Fruit fly (Drosophila melanogaster): ENCODE data around the gene Acf.
A peak's percentile ranks its signal among the peaks of the same experiment; 100 is the strongest.

Gene Acf

DNA sequence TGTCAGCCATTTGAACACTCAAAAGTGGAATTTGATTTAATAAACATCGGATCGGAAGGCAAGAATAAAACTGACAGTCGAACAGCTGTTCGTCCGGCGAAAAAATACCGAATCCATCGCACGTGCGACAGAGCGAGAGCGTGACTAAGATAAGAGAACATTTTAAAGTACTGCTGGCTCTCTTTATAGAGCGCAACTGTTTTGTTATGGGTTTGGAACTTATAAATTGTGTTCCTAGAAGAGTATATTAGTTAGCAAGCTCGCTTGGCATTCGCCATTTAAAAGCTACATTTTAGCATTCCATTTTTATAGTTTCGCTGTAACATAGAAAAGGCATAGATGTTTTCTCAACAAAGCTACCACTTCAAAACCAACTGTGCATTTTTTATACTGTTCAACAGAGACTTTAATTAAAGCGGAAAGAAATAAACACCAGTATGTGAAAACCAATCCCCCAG lies 16.3 kb downstream of the Acf start, which contains the start of gene Rift (continued):
- TF ChIP-seq Eip93F (GFP tag; optimal IDR thresholded peaks at IDR 0.05) (no peak), Hr4 (GFP tag; optimal IDR thresholded peaks at IDR 0.05) (peak; percentile 43), CG7368 (GFP tag; optimal IDR thresholded peaks at IDR 0.05) (no peak), cyc (GFP tag; optimal IDR thresholded peaks at IDR 0.05) (no peak), ss (GFP tag; optimal IDR thresholded peaks at IDR 0.05) (peak; percentile 22 to 32), Hr38 (GFP tag; optimal IDR thresholded peaks at IDR 0.05) (no peak), CG6163 (GFP tag; IDR thresholded peaks at IDR 0.05) (peak; percentile 59; the same call in 2 of the 3 replicates), CG11294 (GFP tag; IDR thresholded peaks at IDR 0.05) (no peak), dac (GFP tag; optimal IDR thresholded peaks at IDR 0.05) (no peak), CG31627 (GFP tag; optimal IDR thresholded peaks at IDR 0.05) (no peak), CG3919 (GFP tag; optimal IDR thresholded peaks at IDR 0.05) (peak; percentile 31), Ets96B (tag; optimal IDR thresholded peaks at IDR 0.05) (peak; percentile 32), spab (GFP tag; optimal IDR thresholded peaks at IDR 0.05) (no peak), CG6854 (GFP tag; optimal IDR thresholded peaks at IDR 0.05) (no peak), CG4318 (GFP tag; optimal IDR thresholded peaks at IDR 0.05) (no peak), vri (GFP tag; optimal IDR thresholded peaks at IDR 0.05) (no peak), CG16779 (tag; optimal IDR thresholded peaks at IDR 0.05) (no peak), dsx (GFP tag; optimal IDR thresholded peaks at IDR 0.05; ENCODE audit: poor library complexity, severe bottlenecking) (peak; percentile 37), Smox (GFP tag; optimal IDR thresholded peaks at IDR 0.05) (no peak), CG10631 (GFP tag; optimal IDR thresholded peaks at IDR 0.05) (no peak), Sox15 (GFP tag; optimal IDR thresholded peaks at IDR 0.05) (no peak), Eip75B (GFP tag; optimal IDR thresholded peaks at IDR 0.05) (no peak), fkh (GFP tag; optimal IDR thresholded peaks at IDR 0.05) (no peak), esn (GFP tag; optimal IDR thresholded peaks at IDR 0.05) (peak; percentile 25), topi (GFP tag; optimal IDR thresholded peaks at IDR 0.05) (peak; percentile 4), Gug (GFP tag; IDR thresholded peaks at IDR 0.05) (no peak), Eip78C (GFP tag) (peak; percentile 60)

DNA sequence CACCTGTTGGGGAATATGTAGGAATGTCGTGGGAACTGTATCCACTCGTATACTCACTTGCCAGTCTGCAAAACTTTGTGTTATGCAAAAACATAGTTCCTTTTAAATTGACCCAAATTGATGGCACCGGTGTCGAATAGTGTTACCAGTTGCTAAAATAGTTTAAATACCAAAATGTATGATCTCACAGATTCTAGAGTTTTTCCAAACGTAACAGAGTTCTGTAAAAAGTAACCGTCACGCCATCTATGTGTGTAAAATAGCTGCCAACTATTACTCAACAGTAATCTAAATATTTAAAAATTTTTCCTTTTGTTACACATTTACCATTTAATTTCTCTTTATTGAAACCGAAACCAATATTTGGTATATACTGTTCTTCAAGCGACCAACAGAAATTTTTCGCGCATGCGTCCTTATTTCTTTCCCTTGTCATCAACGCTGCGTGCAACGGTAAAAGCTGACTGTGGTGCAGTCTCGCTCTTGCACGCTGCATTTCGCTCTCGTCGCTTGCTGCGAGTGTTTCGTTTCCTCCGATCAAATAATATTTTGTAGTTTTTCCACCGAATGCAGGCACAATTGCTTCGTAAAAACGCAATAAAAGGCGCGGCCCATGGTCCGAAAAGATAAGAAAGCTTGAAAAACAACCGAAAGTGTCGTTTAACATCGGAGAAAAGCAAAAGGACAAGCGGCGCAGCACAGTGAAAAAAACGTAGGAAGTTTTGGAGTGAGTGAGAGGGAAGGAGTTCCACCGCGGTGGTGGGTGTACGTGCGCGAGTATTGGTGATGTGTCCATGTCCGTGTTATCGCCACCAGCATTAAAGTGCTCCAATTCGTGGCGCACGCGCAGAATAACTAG lies 18.6 kb downstream of the Acf start, which contains the start of the genes FeCH and RhoGAP100F:
Gene FeCH, minus strand, starts transcription at position 180 of the 859 bp plus-strand sequence.
Gene RhoGAP100F, plus strand, starts transcription at position 493 of the 859 bp plus-strand sequence.
- TF ChIP-seq net (GFP tag; optimal IDR thresholded peaks at IDR 0.05), result no peak
- TF ChIP-seq Eip78C (GFP tag), result no peak
- no peak for TF ChIP-seq Hr38 (GFP tag; optimal IDR thresholded peaks at IDR 0.05)
- no peak for TF ChIP-seq Hr39 (GFP tag; optimal IDR thresholded peaks at IDR 0.05)
- TF ChIP-seq Eip75B (GFP tag; optimal IDR thresholded peaks at IDR 0.05), result peak; percentile 72
- TF ChIP-seq CG6792 (GFP tag; optimal IDR thresholded peaks at IDR 0.05), result no peak
- peak; percentile 83 for TF ChIP-seq svp (GFP tag)
- TF ChIP-seq eg (GFP tag; IDR thresholded peaks at IDR 0.05), result no peak
- TF ChIP-seq CG11762 (GFP tag; optimal IDR thresholded peaks at IDR 0.05; ENCODE audit: insufficient read depth), result no peak
- no peak for TF ChIP-seq achi (GFP tag; optimal IDR thresholded peaks at IDR 0.05)
- no peak for TF ChIP-seq Smox (GFP tag; optimal IDR thresholded peaks at IDR 0.05)
- no peak for TF ChIP-seq CG10669 (GFP tag; optimal IDR thresholded peaks at IDR 0.05)

DNA sequence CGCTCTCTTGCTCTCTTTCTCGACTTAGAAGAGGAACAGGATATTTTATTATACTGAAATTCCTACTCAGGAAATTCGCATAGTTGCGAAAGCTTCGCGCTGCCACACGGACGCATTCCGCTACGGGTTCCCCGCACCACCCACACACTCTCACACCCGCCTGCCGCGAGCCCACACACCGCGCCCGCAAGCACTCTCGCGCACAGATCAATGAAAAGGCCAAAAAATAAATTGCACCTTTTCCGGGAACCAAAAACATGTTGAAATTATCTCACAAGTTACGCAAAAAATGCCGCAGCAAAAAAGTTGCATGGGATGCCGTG lies 19.2 kb downstream of the Acf start:
- TF ChIP-seq Sox14 (GFP tag; optimal IDR thresholded peaks at IDR 0.05) (no peak), CG6163 (GFP tag; IDR thresholded peaks at IDR 0.05) (peak; percentile 32; the same call in 1 of the 3 replicates)
